Worm (Caenorhabditis elegans) whole organism, L4 larva: Measurements from ENCODE around the gene T07F12.4.

Source experiments
- D1046.2 ChIP-seq: fragments of 200-800 bp; sonication (Bioruptor generic); IDR thresholded peaks from 2 replicates; pipeline ENCODE4 v1.3.6; 2022; ENCODE audit warnings: missing genetic modification characterization, missing compliant biosample characterization
- dmd-9 ChIP-seq: fragments of 200-800 bp; sonication (Bioruptor generic); IDR thresholded peaks from 2 replicates; pipeline ENCODE4 v1.3.6; 2022; ENCODE audit warnings: missing genetic modification reagents, missing genetic modification characterization, missing compliant biosample characterization
- duxl-1 ChIP-seq: sonication (generic microtip); optimal IDR thresholded peaks from 2 replicates; lab custom pipeline; 2016; ENCODE audit warnings: mild to moderate bottlenecking, missing genetic modification characterization, moderate library complexity, missing compliant biosample characterization; ENCODE audit not compliant: poor library complexity
- mdl-1 ChIP-seq, 2 experiments: fragments of 150-350 bp in 1 of 2; sonication (generic microtip) in 1 of 2; optimal IDR thresholded peaks; 2 replicates each; lab custom pipeline; 2014 to 2017; ENCODE audit warnings: missing biosample characterization in 2 of 2, missing genetic modification characterization in 2 of 2
- mdt-29 ChIP-seq: fragments of 200-800 bp; sonication (Bioruptor generic); IDR thresholded peaks from 2 replicates; pipeline ENCODE4 v1.3.6; 2022; ENCODE audit warnings: missing genetic modification reagents, missing genetic modification characterization, missing compliant biosample characterization
- mxl-2 ChIP-seq: fragments of 200-800 bp; sonication (Bioruptor generic); conservative IDR thresholded peaks from 2 replicates; pipeline ENCODE4 v1.3.6; 2022; ENCODE audit warnings: missing genetic modification reagents, missing genetic modification characterization, missing compliant biosample characterization
- nhr-111 ChIP-seq: fragments of 200-800 bp; sonication (Bioruptor generic); optimal IDR thresholded peaks from 2 replicates; lab custom pipeline; 2018; ENCODE audit warnings: mild to moderate bottlenecking, missing genetic modification characterization, missing compliant biosample characterization
- nhr-28 ChIP-seq: fragments of 150-350 bp; optimal IDR thresholded peaks from 2 replicates; lab custom pipeline; 2014; ENCODE audit warnings: missing biosample characterization, missing genetic modification characterization
- pqm-1 ChIP-seq: sonication (generic microtip); optimal IDR thresholded peaks from 2 replicates; lab custom pipeline; 2017; ENCODE audit warnings: missing biosample characterization, missing genetic modification characterization
- rbr-2 ChIP-seq: sonication (generic microtip); optimal IDR thresholded peaks from 2 replicates; lab custom pipeline; 2016; ENCODE audit warnings: missing genotype, missing genetic modification characterization, missing compliant biosample characterization
- zfp-3 ChIP-seq: fragments of 200-800 bp; sonication (Bioruptor generic); conservative IDR thresholded peaks from 2 replicates; pipeline ENCODE4 v1.3.6; 2022; ENCODE audit warnings: missing genetic modification reagents, missing genetic modification characterization, missing compliant biosample characterization
- ztf-11 ChIP-seq: fragments of 150-350 bp; optimal IDR thresholded peaks from 2 replicates; lab custom pipeline; 2014; ENCODE audit warnings: missing biosample characterization, missing genetic modification characterization

- TF ChIP-seq rbr-2 (tag; lab: Kevin White, UChicago) (no peak), D1046.2 (GFP tag; lab: Robert Waterston, UW) (no peak), mdl-1 (tag; optimal IDR thresholded peaks at IDR 0.05; lab: Kevin White, UChicago) (no peak), nhr-28 (tag; lab: Kevin White, UChicago) (peak; percentile 10), pqm-1 (peak; percentile 76), zfp-3 (no peak), mxl-2 (GFP tag; lab: Robert Waterston, UW) (no peak), dmd-9 (GFP tag; lab: Robert Waterston, UW) (no peak), ztf-11 (tag; lab: Kevin White, UChicago) (no peak), mdt-29 (GFP tag; lab: Robert Waterston, UW) (no peak), duxl-1 (tag; lab: Kevin White, UChicago) (no peak), nhr-111 (GFP tag; lab: Kevin White, UChicago) (no peak)
Observed at ce11 chrX:4928118-4928517, 27.5 kb upstream of the T07F12.4 start.
